Fruit fly (Drosophila melanogaster) whole organism, embryonic: ENCODE data around the gene CG7695.
A peak's percentile ranks its signal among the peaks of the same experiment; 100 is the strongest.

Experiments used
- Aef1 ChIP-seq: fragments of 200-800 bp; sonication (Bioruptor generic); IDR thresholded peaks from 3 replicates; pipeline ENCODE4 v1.3.6; 2022; ENCODE audit warnings: missing biosample characterization, missing genetic modification characterization
- Atf-2 ChIP-seq: fragments of 200-800 bp; sonication (Bioruptor generic); optimal IDR thresholded peaks from 2 replicates; lab custom pipeline; 2016; ENCODE audit warnings: missing biosample characterization, missing genetic modification characterization
- BEAF-32 ChIP-seq: fragments of 200-800 bp; sonication (Bioruptor generic); optimal IDR thresholded peaks from 3 replicates; lab custom pipeline; 2017; ENCODE audit warnings: missing biosample characterization, missing genetic modification characterization, mild to moderate bottlenecking, moderate library complexity, missing genetic modification reagents
- Bteb2 ChIP-seq: fragments of 200-800 bp; sonication (Bioruptor generic); optimal IDR thresholded peaks from 2 replicates; lab custom pipeline; 2016; ENCODE audit warnings: missing biosample characterization, missing genetic modification characterization
- CG10565 ChIP-seq: fragments of 200-800 bp; sonication (Bioruptor generic); optimal IDR thresholded peaks from 3 replicates; lab custom pipeline; 2016; ENCODE audit warnings: missing biosample characterization, mild to moderate bottlenecking, missing genetic modification characterization
- CG11504 ChIP-seq: fragments of 200-800 bp; sonication (Bioruptor generic); optimal IDR thresholded peaks from 3 replicates; lab custom pipeline; 2019; ENCODE audit warnings: missing biosample characterization, mild to moderate bottlenecking, missing genetic modification characterization, moderate library complexity
- CG14441 ChIP-seq: fragments of 200-800 bp; sonication (Bioruptor generic); IDR thresholded peaks from 2 replicates; pipeline ENCODE4 v1.3.6; 2022; ENCODE audit warnings: missing biosample characterization, missing genetic modification characterization
- CG14860 ChIP-seq: fragments of 200-800 bp; sonication (Bioruptor generic); IDR thresholded peaks from 3 replicates; pipeline ENCODE4 v1.3.6; 2022; ENCODE audit warnings: missing biosample characterization, missing genetic modification characterization; ENCODE audit not compliant: partially characterized antibody
- CG15073 ChIP-seq: fragments of 200-800 bp; sonication (Bioruptor generic); optimal IDR thresholded peaks from 2 replicates; lab custom pipeline; 2016; ENCODE audit warnings: missing biosample characterization, missing genetic modification characterization
- CG1602 ChIP-seq: fragments of 200-800 bp; sonication (Bioruptor generic); optimal IDR thresholded peaks from 3 replicates; lab custom pipeline; 2016; ENCODE audit warnings: missing biosample characterization, missing genetic modification characterization
- CG17385 ChIP-seq: fragments of 200-800 bp; sonication (Bioruptor generic); optimal IDR thresholded peaks from 3 replicates; lab custom pipeline; 2018; ENCODE audit warnings: missing biosample characterization, mild to moderate bottlenecking, missing genetic modification characterization
- CG18262 ChIP-seq: fragments of 200-800 bp; optimal IDR thresholded peaks from 3 replicates; lab custom pipeline; 2019; ENCODE audit warnings: missing biosample characterization, mild to moderate bottlenecking, missing genetic modification characterization, moderate library complexity
- CG2889 ChIP-seq: fragments of 200-800 bp; sonication (Bioruptor generic); IDR thresholded peaks from 3 replicates; pipeline ENCODE4 v1.3.6; 2022; ENCODE audit warnings: missing biosample characterization, missing genetic modification characterization
- CG30020 ChIP-seq: fragments of 200-800 bp; optimal IDR thresholded peaks from 2 replicates; lab custom pipeline; 2019; ENCODE audit warnings: missing biosample characterization, mild to moderate bottlenecking, missing genetic modification characterization, moderate library complexity
- CG30403 ChIP-seq: fragments of 200-800 bp; sonication (Bioruptor generic); optimal IDR thresholded peaks from 3 replicates; lab custom pipeline; 2016; ENCODE audit warnings: missing biosample characterization, missing genetic modification characterization
- CG3065 ChIP-seq: fragments of 200-800 bp; sonication (Bioruptor generic); optimal IDR thresholded peaks from 2 replicates; lab custom pipeline; 2016; ENCODE audit warnings: missing biosample characterization, missing genetic modification characterization
- CG34422 ChIP-seq: fragments of 200-800 bp; sonication (Bioruptor generic); IDR thresholded peaks from 3 replicates; pipeline ENCODE4 v1.3.6; 2022; ENCODE audit warnings: missing biosample characterization, missing genetic modification characterization
- CG4328 ChIP-seq: fragments of 200-800 bp; sonication (Bioruptor generic); optimal IDR thresholded peaks from 3 replicates; lab custom pipeline; 2017; ENCODE audit warnings: missing biosample characterization, missing genetic modification reagents, missing genetic modification characterization
- CG43689 ChIP-seq: fragments of 200-800 bp; sonication (Bioruptor generic); IDR thresholded peaks from 2 replicates; pipeline ENCODE4 v1.3.6; 2022; ENCODE audit warnings: missing biosample characterization, missing genetic modification characterization
- CG4424 ChIP-seq: fragments of 200-800 bp; sonication (Bioruptor generic); optimal IDR thresholded peaks from 3 replicates; lab custom pipeline; 2016; ENCODE audit warnings: missing biosample characterization, missing genetic modification characterization
- CG7372 ChIP-seq: fragments of 200-800 bp; sonication (Bioruptor generic); IDR thresholded peaks from 2 replicates; pipeline ENCODE4 v1.3.6; 2022; ENCODE audit warnings: missing biosample characterization, missing genetic modification characterization
- Gsc ChIP-seq: fragments of 200-800 bp; sonication (Bioruptor generic); IDR thresholded peaks from 2 replicates; pipeline ENCODE4 v1.3.6; 2022; ENCODE audit warnings: missing biosample characterization, missing genetic modification characterization
- Gug ChIP-seq: fragments of 200-800 bp; sonication (Bioruptor generic); IDR thresholded peaks from 4 replicates; pipeline ENCODE4 v1.3.6; 2022; ENCODE audit warnings: missing biosample characterization, missing genetic modification characterization
- H15 ChIP-seq: fragments of 200-800 bp; sonication (Bioruptor generic); IDR thresholded peaks from 3 replicates; pipeline ENCODE4 v1.3.6; 2022; ENCODE audit warnings: missing biosample characterization, missing genetic modification characterization
- Hr78 ChIP-seq, 2 experiments: fragments of 200-800 bp in 1 of 2; fragments of >200 bp in 1 of 2; sonication (Bioruptor generic) in 1 of 2; optimal IDR thresholded peaks; 2 replicates each; lab custom pipeline; 2017 to 2019; ENCODE audit warnings: missing biosample characterization in 2 of 2, missing genetic modification characterization in 2 of 2, mild to moderate bottlenecking in 1 of 2, moderate library complexity in 1 of 2
- Mrtf ChIP-seq: fragments of 200-800 bp; sonication (Bioruptor generic); IDR thresholded peaks from 3 replicates; pipeline ENCODE4 v1.3.6; 2022; ENCODE audit warnings: missing biosample characterization, missing genetic modification characterization
- Sox100B ChIP-seq: fragments of 200-800 bp; sonication (Bioruptor generic); optimal IDR thresholded peaks from 3 replicates; lab custom pipeline; 2018; ENCODE audit warnings: missing biosample characterization, mild to moderate bottlenecking, missing genetic modification characterization
- Stat92E ChIP-seq, 3 experiments: fragments of >200 bp in 2 of 3; fragments of 200-800 bp in 1 of 3; sonication (Bioruptor generic) in 1 of 3; optimal IDR thresholded peaks; 2 replicates each; lab custom pipeline; 2017 to 2019; ENCODE audit warnings: missing biosample characterization in 3 of 3, missing genetic modification characterization in 3 of 3, mild to moderate bottlenecking in 1 of 3, moderate library complexity in 1 of 3
- Trl ChIP-seq, 3 experiments: fragments of >200 bp in 2 of 3; fragments of 200-800 bp in 1 of 3; sonication (Bioruptor generic) in 1 of 3; optimal IDR thresholded peaks; 2 replicates in 1 of 3; 3 replicates in 2 of 3; lab custom pipeline; 2016 to 2017; ENCODE audit warnings: missing biosample characterization in 1 of 3, missing genetic modification characterization in 1 of 3
- Vsx1 ChIP-seq: fragments of 200-800 bp; sonication (Bioruptor generic); optimal IDR thresholded peaks from 2 replicates; lab custom pipeline; 2017; ENCODE audit warnings: missing biosample characterization, mild to moderate bottlenecking, missing genetic modification characterization, missing genetic modification reagents
- chn ChIP-seq: fragments of 200-800 bp; sonication (Bioruptor generic); optimal IDR thresholded peaks from 2 replicates; lab custom pipeline; 2016; ENCODE audit warnings: missing biosample characterization, missing genetic modification characterization
- dmrt99B ChIP-seq: fragments of 200-800 bp; sonication (Bioruptor generic); optimal IDR thresholded peaks from 2 replicates; lab custom pipeline; 2018; ENCODE audit warnings: missing biosample characterization, mild to moderate bottlenecking, missing genetic modification characterization, moderate library complexity
- dysf ChIP-seq: fragments of 200-800 bp; sonication (Bioruptor generic); IDR thresholded peaks from 3 replicates; pipeline ENCODE4 v1.3.6; 2022; ENCODE audit warnings: missing biosample characterization, missing genetic modification characterization
- gcm2 ChIP-seq: fragments of 200-800 bp; sonication (Bioruptor generic); optimal IDR thresholded peaks from 2 replicates; lab custom pipeline; 2016; ENCODE audit warnings: missing biosample characterization, missing genetic modification characterization
- ham ChIP-seq: fragments of 200-800 bp; sonication (Bioruptor generic); IDR thresholded peaks from 2 replicates; pipeline ENCODE4 v1.3.6; 2022; ENCODE audit warnings: missing biosample characterization, missing genetic modification characterization
- hb ChIP-seq: fragments of 200-800 bp; sonication (Bioruptor generic); IDR thresholded peaks from 3 replicates; pipeline ENCODE4 v1.3.6; 2022; ENCODE audit warnings: missing biosample characterization, missing genetic modification characterization; ENCODE audit not compliant: partially characterized antibody
- kay ChIP-seq: fragments of 200-800 bp; sonication (Bioruptor generic); optimal IDR thresholded peaks from 2 replicates; lab custom pipeline; 2016; ENCODE audit warnings: missing biosample characterization, missing genetic modification characterization
- mirr ChIP-seq: fragments of 200-800 bp; sonication (Bioruptor generic); optimal IDR thresholded peaks from 3 replicates; lab custom pipeline; 2018; ENCODE audit warnings: missing biosample characterization, mild to moderate bottlenecking, missing genetic modification characterization
- nerfin-1 ChIP-seq: fragments of 200-800 bp; sonication (Bioruptor generic); optimal IDR thresholded peaks from 3 replicates; lab custom pipeline; 2019; ENCODE audit warnings: missing biosample characterization, mild to moderate bottlenecking, missing genetic modification characterization, moderate library complexity
- nmo ChIP-seq: fragments of 200-800 bp; sonication (Bioruptor generic); optimal IDR thresholded peaks from 2 replicates; lab custom pipeline; 2018; ENCODE audit warnings: missing biosample characterization, mild to moderate bottlenecking, missing genetic modification characterization, moderate library complexity
- nom ChIP-seq: fragments of 200-800 bp; sonication (Bioruptor generic); optimal IDR thresholded peaks from 2 replicates; lab custom pipeline; 2017; ENCODE audit warnings: missing biosample characterization, missing genetic modification characterization, mild to moderate bottlenecking, moderate library complexity, missing genetic modification reagents
- prd ChIP-seq, 3 experiments: fragments of >200 bp in 2 of 3; fragments of 200-800 bp in 1 of 3; sonication (Bioruptor generic) in 1 of 3; optimal IDR thresholded peaks in 2 of 3; IDR thresholded peaks in 1 of 3; 2 replicates in 2 of 3; 3 replicates in 1 of 3; pipeline versions ENCODE4 v1.3.6 to Lab custom; 2017 to 2022; ENCODE audit warnings: missing biosample characterization in 1 of 3, missing genetic modification characterization in 1 of 3
- pros ChIP-seq: fragments of 200-800 bp; sonication (Bioruptor generic); optimal IDR thresholded peaks from 3 replicates; lab custom pipeline; 2019; ENCODE audit warnings: missing biosample characterization, mild to moderate bottlenecking, missing genetic modification characterization, moderate library complexity
- psq ChIP-seq: fragments of 200-800 bp; sonication (Bioruptor generic); optimal IDR thresholded peaks from 2 replicates; lab custom pipeline; 2017; ENCODE audit warnings: missing biosample characterization, missing genetic modification characterization
- salm ChIP-seq: fragments of 200-800 bp; sonication (Bioruptor generic); optimal IDR thresholded peaks from 2 replicates; lab custom pipeline; 2018; ENCODE audit warnings: missing biosample characterization, mild to moderate bottlenecking, missing genetic modification characterization
- shn ChIP-seq: fragments of 200-800 bp; sonication (Bioruptor generic); optimal IDR thresholded peaks from 3 replicates; lab custom pipeline; 2016; ENCODE audit warnings: missing biosample characterization, missing genetic modification characterization
- slp2 ChIP-seq: fragments of 200-800 bp; sonication (Bioruptor generic); optimal IDR thresholded peaks from 2 replicates; lab custom pipeline; 2016; ENCODE audit warnings: missing biosample characterization, missing genetic modification characterization
- twi ChIP-seq: fragments of 200-800 bp; optimal IDR thresholded peaks from 2 replicates; lab custom pipeline; 2019; ENCODE audit warnings: missing biosample characterization, mild to moderate bottlenecking, missing genetic modification characterization, moderate library complexity
- unc-4 ChIP-seq: fragments of 200-800 bp; sonication (Bioruptor generic); IDR thresholded peaks from 2 replicates; pipeline ENCODE4 v1.3.6; 2022; ENCODE audit warnings: missing biosample characterization, missing genetic modification characterization; ENCODE audit not compliant: partially characterized antibody
- vfl ChIP-seq: fragments of 200-800 bp; sonication (Bioruptor generic); optimal IDR thresholded peaks from 2 replicates; lab custom pipeline; 2016; ENCODE audit warnings: missing biosample characterization, missing genetic modification characterization

Gene CG7695

DNA sequence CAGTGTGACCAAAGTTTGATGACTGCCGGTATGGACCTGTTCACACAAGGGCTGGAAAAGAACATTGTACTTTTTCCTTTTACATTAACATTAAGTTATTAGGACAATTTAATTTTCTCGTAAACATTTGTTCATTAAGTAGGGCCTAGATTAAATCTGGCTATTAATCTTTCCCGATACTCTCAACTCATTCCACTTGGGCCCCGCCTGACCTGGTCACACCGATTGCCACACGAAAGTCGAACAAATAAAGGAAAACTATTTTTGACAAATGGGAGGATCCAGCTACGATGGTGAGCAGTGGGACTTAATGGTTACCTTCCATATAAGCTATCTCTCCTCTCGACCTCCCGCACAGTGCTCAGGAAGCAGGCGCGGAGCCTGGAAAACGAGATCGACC lies 46.2 kb upstream of the CG7695 start, which contains the start of the genes Cpsf73 and Gos28 (continued):
- TF ChIP-seq Hr78 (GFP tag; optimal IDR thresholded peaks at IDR 0.05; lab: Kevin White, UChicago) = no peak
- TF ChIP-seq Atf-2 (GFP tag; lab: Kevin White, UChicago) = no peak
- no peak for TF ChIP-seq gcm2 (GFP tag; lab: Kevin White, UChicago)
- no peak for TF ChIP-seq mirr (GFP tag; lab: Kevin White, UChicago)
- no peak for TF ChIP-seq CG15073 (GFP tag; lab: Kevin White, UChicago)
- TF ChIP-seq prd (optimal IDR thresholded peaks at IDR 0.05; lab: Kevin White, UChicago) = no peak
- TF ChIP-seq prd (GFP tag; IDR thresholded peaks at IDR 0.05; lab: Robert Waterston, UW) = peak; percentile 25; the same call in 1 of the 3 replicates
- TF ChIP-seq CG30020 = peak; percentile 87
- TF ChIP-seq hb (GFP tag; lab: Robert Waterston, UW) = no peak
- no peak for TF ChIP-seq CG7372 (GFP tag; lab: Robert Waterston, UW)
- TF ChIP-seq Trl (optimal IDR thresholded peaks at IDR 0.05; lab: Kevin White, UChicago) = no peak
- TF ChIP-seq Trl (GFP tag; optimal IDR thresholded peaks at IDR 0.05; lab: Kevin White, UChicago) = no peak
- no peak for TF ChIP-seq chn (GFP tag; lab: Kevin White, UChicago)
- peak; percentile 19 for TF ChIP-seq kay (GFP tag; lab: Kevin White, UChicago)
- TF ChIP-seq H15 = no peak
- no peak for TF ChIP-seq shn (GFP tag; lab: Kevin White, UChicago)
- TF ChIP-seq salm (tag; lab: Kevin White, UChicago) = no peak
- peak; percentile 3 for TF ChIP-seq twi (tag; lab: Kevin White, UChicago)
- no peak for TF ChIP-seq CG2889
- TF ChIP-seq CG4424 (GFP tag; lab: Kevin White, UChicago) = no peak
- TF ChIP-seq Gsc = no peak
- TF ChIP-seq ham = no peak
- no peak for TF ChIP-seq Vsx1
- no peak for TF ChIP-seq CG14441 (GFP tag; lab: Robert Waterston, UW)
- TF ChIP-seq Sox100B (GFP tag; lab: Kevin White, UChicago) = no peak
- TF ChIP-seq pros (GFP tag; lab: Kevin White, UChicago) = no peak
- no peak for TF ChIP-seq CG18262 (tag; lab: Kevin White, UChicago)
- TF ChIP-seq nerfin-1 (tag; lab: Kevin White, UChicago) = peak; percentile 41
- no peak for TF ChIP-seq Gug (GFP tag; lab: Robert Waterston, UW)
- peak; percentile 69 for TF ChIP-seq nmo (GFP tag; lab: Kevin White, UChicago)
- TF ChIP-seq CG4328 = no peak
- TF ChIP-seq CG17385 = peak; percentile 16
- no peak for TF ChIP-seq psq (GFP tag; lab: Kevin White, UChicago)
- peak; percentile 34 for TF ChIP-seq vfl (GFP tag; lab: Kevin White, UChicago)
- peak; percentile 67 for TF ChIP-seq CG11504 (tag; lab: Kevin White, UChicago)
- no peak for TF ChIP-seq Stat92E (GFP tag; optimal IDR thresholded peaks at IDR 0.05; lab: Kevin White, UChicago)
- peak; percentile 78; the same call in 2 of the 3 replicates for TF ChIP-seq CG34422
- peak; percentile 13 for TF ChIP-seq slp2
- peak; percentile 61 for TF ChIP-seq BEAF-32 (GFP tag; lab: Kevin White, UChicago)
- no peak for TF ChIP-seq nom (GFP tag; lab: Kevin White, UChicago)
- no peak for TF ChIP-seq CG1602 (GFP tag; lab: Kevin White, UChicago)
- no peak for TF ChIP-seq CG14860 (GFP tag; lab: Robert Waterston, UW)
- no peak for TF ChIP-seq dmrt99B (tag; lab: Kevin White, UChicago)
- 0 out of 2 replicates have a peak, but pooled peaks have one; percentile 34 for TF ChIP-seq unc-4 (GFP tag; lab: Robert Waterston, UW)
- TF ChIP-seq CG43689 = no peak
- no peak for TF ChIP-seq dysf (GFP tag; lab: Robert Waterston, UW)
- no peak for TF ChIP-seq Mrtf (GFP tag; lab: Robert Waterston, UW)
- TF ChIP-seq Bteb2 (GFP tag; lab: Kevin White, UChicago) = no peak
- TF ChIP-seq CG10565 (GFP tag; lab: Kevin White, UChicago) = no peak
- TF ChIP-seq Aef1 = no peak
- no peak for TF ChIP-seq CG3065 (GFP tag; lab: Kevin White, UChicago)
- TF ChIP-seq CG30403 (GFP tag; lab: Kevin White, UChicago) = peak; percentile 37
